Worm (Caenorhabditis elegans) whole organism, L1 larva: ENCODE data around the gene clec-124.

Experiments
- C34B4.2 ChIP-seq: sonication (generic microtip); optimal IDR thresholded peaks from 2 replicates; lab custom pipeline; 2017; ENCODE audit warnings: mild to moderate bottlenecking, missing genetic modification characterization, missing compliant biosample characterization
- F16B12.6 ChIP-seq: fragments of 150-350 bp; optimal IDR thresholded peaks from 2 replicates; lab custom pipeline; 2014; ENCODE audit warnings: missing biosample characterization, missing genetic modification characterization
- aha-1 ChIP-seq: fragments of 150-350 bp; optimal IDR thresholded peaks from 2 replicates; lab custom pipeline; 2014; ENCODE audit warnings: missing biosample characterization, missing genetic modification characterization
- alr-1 ChIP-seq: fragments of 200-800 bp; sonication (Bioruptor generic); optimal IDR thresholded peaks from 2 replicates; lab custom pipeline; 2018; ENCODE audit warnings: borderline replicate concordance, mild to moderate bottlenecking, missing genetic modification characterization, missing compliant biosample characterization
- ama-1 ChIP-seq: fragments of 150-350 bp; optimal IDR thresholded peaks from 2 replicates; lab custom pipeline; 2014
- ceh-63 ChIP-seq: fragments of 200-800 bp; sonication (Bioruptor generic); optimal IDR thresholded peaks from 2 replicates; lab custom pipeline; 2018; ENCODE audit warnings: mild to moderate bottlenecking, missing genetic modification characterization, missing compliant biosample characterization
- dpl-1 ChIP-seq, 3 experiments: fragments of 150-350 bp in 2 of 3; sonication (generic microtip) in 1 of 3; optimal IDR thresholded peaks; 2 replicates each; lab custom pipeline; 2014 to 2017; ENCODE audit warnings: missing biosample characterization in 3 of 3, missing genetic modification characterization in 3 of 3, missing genetic modification reagents in 3 of 3
- dsc-1 ChIP-seq: sonication (generic microtip); optimal IDR thresholded peaks from 2 replicates; lab custom pipeline; 2016; ENCODE audit warnings: mild to moderate bottlenecking, missing genetic modification characterization, missing compliant biosample characterization
- egl-13 ChIP-seq: sonication (generic microtip); optimal IDR thresholded peaks from 2 replicates; lab custom pipeline; 2016; ENCODE audit warnings: missing genotype, missing genetic modification reagents, missing genetic modification characterization, missing compliant biosample characterization
- elt-2 ChIP-seq: sonication (generic microtip); optimal IDR thresholded peaks from 2 replicates; lab custom pipeline; 2016; ENCODE audit warnings: missing genetic modification characterization, mild to moderate bottlenecking, inconsistent platforms, missing compliant biosample characterization, missing genetic modification reagents
- ets-5 ChIP-seq: fragments of 200-800 bp; sonication (Bioruptor generic); IDR thresholded peaks from 2 replicates; pipeline ENCODE4 v1.3.6; 2022; ENCODE audit warnings: missing genetic modification characterization, missing compliant biosample characterization
- fkh-10 ChIP-seq: sonication (generic microtip); optimal IDR thresholded peaks from 2 replicates; lab custom pipeline; 2017; ENCODE audit warnings: missing biosample characterization, missing genetic modification reagents, missing genetic modification characterization
- fkh-4 ChIP-seq: sonication (generic microtip); optimal IDR thresholded peaks from 2 replicates; lab custom pipeline; 2016; ENCODE audit warnings: missing compliant biosample characterization, missing genetic modification characterization, borderline replicate concordance
- fkh-8 ChIP-seq: sonication (generic microtip); optimal IDR thresholded peaks from 2 replicates; lab custom pipeline; 2016; ENCODE audit warnings: mild to moderate bottlenecking, missing genetic modification characterization, missing compliant biosample characterization
- fos-1 ChIP-seq: fragments of 150-350 bp; optimal IDR thresholded peaks from 2 replicates; lab custom pipeline; 2014; ENCODE audit warnings: missing biosample characterization, missing genetic modification characterization
- hlh-17 ChIP-seq: fragments of 200-800 bp; sonication (Bioruptor generic); optimal IDR thresholded peaks from 2 replicates; lab custom pipeline; 2018; ENCODE audit warnings: missing genetic modification characterization, mild to moderate bottlenecking, missing compliant biosample characterization, moderate library complexity, borderline replicate concordance
- irx-1 ChIP-seq: sonication (generic microtip); optimal IDR thresholded peaks from 2 replicates; lab custom pipeline; 2016; ENCODE audit warnings: missing genetic modification characterization, missing compliant biosample characterization
- isw-1 ChIP-seq: fragments of 200-800 bp; sonication (Bioruptor generic); IDR thresholded peaks from 2 replicates; pipeline ENCODE4 v1.3.6; 2022; ENCODE audit warnings: missing genetic modification characterization, missing compliant biosample characterization
- jun-1 ChIP-seq: fragments of 150-350 bp; optimal IDR thresholded peaks from 2 replicates; lab custom pipeline; 2014; ENCODE audit warnings: missing biosample characterization, missing genetic modification reagents, missing genetic modification characterization
- lin-15B ChIP-seq: fragments of 150-350 bp; sonication (generic microtip); optimal IDR thresholded peaks from 3 replicates; lab custom pipeline; 2014; ENCODE audit warnings: missing biosample characterization, missing genetic modification characterization
- lin-35 ChIP-seq, 2 experiments: fragments of 150-350 bp; optimal IDR thresholded peaks; 2 replicates each; lab custom pipeline; 2014; ENCODE audit warnings: missing biosample characterization in 2 of 2, missing genetic modification characterization in 2 of 2, missing genetic modification reagents in 2 of 2
- lir-3 ChIP-seq: sonication (generic microtip); optimal IDR thresholded peaks from 2 replicates; lab custom pipeline; 2016; ENCODE audit warnings: mild to moderate bottlenecking, missing genetic modification characterization, moderate library complexity, missing compliant biosample characterization; ENCODE audit not compliant: poor library complexity
- mab-9 ChIP-seq: fragments of 200-800 bp; sonication (Bioruptor generic); IDR thresholded peaks from 2 replicates; pipeline ENCODE4 v1.3.6; 2022; ENCODE audit warnings: missing genetic modification reagents, missing genetic modification characterization, missing compliant biosample characterization
- mep-1 ChIP-seq: fragments of 150-350 bp; optimal IDR thresholded peaks from 2 replicates; lab custom pipeline; 2014; ENCODE audit warnings: missing biosample characterization, missing genetic modification characterization
- nhr-11 ChIP-seq: fragments of 150-350 bp; optimal IDR thresholded peaks from 2 replicates; lab custom pipeline; 2014; ENCODE audit warnings: missing biosample characterization, missing genetic modification characterization
- nhr-19 ChIP-seq: fragments of 200-800 bp; sonication (Bioruptor generic); conservative IDR thresholded peaks from 2 replicates; pipeline ENCODE4 v1.3.6; 2022; ENCODE audit warnings: missing genetic modification characterization, missing compliant biosample characterization
- nhr-237 ChIP-seq: fragments of 150-350 bp; optimal IDR thresholded peaks from 2 replicates; lab custom pipeline; 2014; ENCODE audit warnings: missing biosample characterization, missing genetic modification characterization
- nhr-47 ChIP-seq: sonication (generic microtip); optimal IDR thresholded peaks from 2 replicates; lab custom pipeline; 2016; ENCODE audit warnings: mild to moderate bottlenecking, missing genetic modification characterization, moderate library complexity, missing compliant biosample characterization
- nhr-71 ChIP-seq: sonication (generic microtip); optimal IDR thresholded peaks from 2 replicates; lab custom pipeline; 2016; ENCODE audit warnings: mild to moderate bottlenecking, missing genetic modification characterization, moderate library complexity, missing compliant biosample characterization
- nhr-76 ChIP-seq: sonication (generic microtip); optimal IDR thresholded peaks from 2 replicates; lab custom pipeline; 2017; ENCODE audit warnings: missing biosample characterization, missing genetic modification characterization
- nhr-77 ChIP-seq: fragments of 150-350 bp; optimal IDR thresholded peaks from 2 replicates; lab custom pipeline; 2014; ENCODE audit warnings: missing biosample characterization, missing genetic modification characterization
- nhr-84 ChIP-seq: sonication (generic microtip); optimal IDR thresholded peaks from 2 replicates; lab custom pipeline; 2017; ENCODE audit warnings: missing biosample characterization, missing genetic modification characterization
- nhr-85 ChIP-seq: sonication (generic microtip); peaks from one replicate; lab custom pipeline; 2016; ENCODE audit warnings: missing genetic modification characterization, inconsistent platforms, missing compliant biosample characterization
- nhr-90 ChIP-seq: sonication (generic microtip); optimal IDR thresholded peaks from 2 replicates; lab custom pipeline; 2016; ENCODE audit warnings: mild to moderate bottlenecking, missing genetic modification characterization, missing compliant biosample characterization; ENCODE audit not compliant: poor library complexity
- pqm-1 ChIP-seq: sonication (generic microtip); optimal IDR thresholded peaks from 3 replicates; lab custom pipeline; 2017; ENCODE audit warnings: missing biosample characterization, missing genetic modification characterization
- skn-1 ChIP-seq: fragments of 150-350 bp; optimal IDR thresholded peaks from 2 replicates; lab custom pipeline; 2014; ENCODE audit warnings: missing biosample characterization, missing genetic modification characterization
- snu-23 ChIP-seq: sonication (generic microtip); optimal IDR thresholded peaks from 2 replicates; lab custom pipeline; 2016; ENCODE audit warnings: missing genetic modification characterization, missing compliant biosample characterization
- sptf-1 ChIP-seq: fragments of 150-350 bp; optimal IDR thresholded peaks from 2 replicates; lab custom pipeline; 2014; ENCODE audit warnings: missing biosample characterization, missing genetic modification characterization
- tlp-1 ChIP-seq: fragments of 150-350 bp; optimal IDR thresholded peaks from 2 replicates; lab custom pipeline; 2014; ENCODE audit warnings: missing biosample characterization, missing genetic modification characterization
- unc-130 ChIP-seq: fragments of 150-350 bp; optimal IDR thresholded peaks from 2 replicates; lab custom pipeline; 2017; ENCODE audit warnings: missing biosample characterization, missing genetic modification characterization, inconsistent platforms
- unc-30 ChIP-seq: sonication (generic microtip); optimal IDR thresholded peaks from 2 replicates; lab custom pipeline; 2017; ENCODE audit warnings: missing biosample characterization, missing genetic modification characterization
- unc-98 ChIP-seq: fragments of 200-800 bp; sonication (Bioruptor generic); IDR thresholded peaks from 2 replicates; pipeline ENCODE4 v1.3.6; 2022; ENCODE audit warnings: missing genetic modification characterization, missing compliant biosample characterization
- vab-15 ChIP-seq: sonication (generic microtip); optimal IDR thresholded peaks from 2 replicates; lab custom pipeline; 2017; ENCODE audit warnings: missing genotype, mild to moderate bottlenecking, missing genetic modification characterization, missing compliant biosample characterization
- zip-4 ChIP-seq: fragments of 200-800 bp; sonication (Bioruptor generic); optimal IDR thresholded peaks from 2 replicates; lab custom pipeline; 2018; ENCODE audit warnings: mild to moderate bottlenecking, missing genetic modification characterization, moderate library complexity, missing compliant biosample characterization
- ztf-4 ChIP-seq: fragments of 150-350 bp; optimal IDR thresholded peaks from 2 replicates; lab custom pipeline; 2014; ENCODE audit warnings: missing biosample characterization, missing genetic modification characterization

Gene clec-124

DNA sequence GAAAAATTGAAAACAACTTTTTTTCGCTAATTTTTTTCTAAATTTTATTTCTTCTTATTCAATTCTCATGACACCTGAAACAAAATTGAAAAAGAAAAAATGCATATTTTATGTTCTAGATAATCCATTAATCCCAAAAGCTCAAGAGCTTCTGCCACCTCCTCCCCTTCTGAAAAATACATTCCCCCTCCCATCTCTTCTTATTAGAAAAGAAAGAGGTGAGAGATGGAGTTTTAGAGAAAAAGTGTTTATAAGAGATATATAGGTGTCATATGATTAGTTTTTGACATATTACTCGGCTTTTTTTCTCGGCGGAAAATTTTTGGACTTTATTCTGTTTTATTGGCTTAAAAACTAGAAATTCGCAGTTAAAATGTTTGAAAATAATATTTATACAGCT lies 21.1 kb downstream of the clec-124 start:
- TF ChIP-seq F16B12.6 (tag; lab: Kevin White, UChicago) (no peak), lin-15B (no peak), alr-1 (no peak), fkh-8 (peak; percentile 4), mep-1 (tag; lab: Kevin White, UChicago) (peak; percentile 9), unc-30 (tag; lab: Kevin White, UChicago) (peak; percentile 26), nhr-71 (peak; percentile 27), nhr-19 (no peak), dsc-1 (peak; percentile 59), aha-1 (tag; lab: Kevin White, UChicago) (no peak)

DNA sequence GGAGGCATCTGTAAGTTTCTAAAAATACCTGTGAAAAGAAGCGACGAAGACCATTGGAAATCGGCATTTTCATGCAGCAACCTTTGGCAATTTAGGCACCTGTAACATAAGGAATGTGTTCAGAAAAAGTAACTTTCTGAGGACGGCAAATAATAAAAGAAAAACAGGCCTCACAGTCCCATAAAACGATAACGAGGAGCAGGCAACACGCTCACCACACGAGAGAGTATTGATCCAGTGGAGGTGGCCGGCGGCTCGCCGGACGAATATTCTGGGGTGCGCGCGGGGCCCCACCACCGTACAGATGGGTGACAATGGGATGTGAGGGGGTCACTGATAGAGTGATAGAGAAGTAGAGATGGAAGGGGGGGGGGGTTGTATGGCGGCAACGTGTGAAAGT lies 25.4 kb downstream of the clec-124 start, which contains the start of gene F02E11.3:
Gene F02E11.3, minus strand, starts transcription at position 101 of the 400 bp plus-strand sequence.
- no peak for TF ChIP-seq ets-5
- TF ChIP-seq nhr-237 (tag; lab: Kevin White, UChicago) = no peak
- TF ChIP-seq lir-3 = no peak
- no peak for TF ChIP-seq skn-1
- no peak for TF ChIP-seq dsc-1
- no peak for TF ChIP-seq jun-1 (tag; lab: Kevin White, UChicago)
- no peak for TF ChIP-seq dpl-1 (GFP tag; optimal IDR thresholded peaks at IDR 0.05; lab: Kevin White, UChicago)

DNA sequence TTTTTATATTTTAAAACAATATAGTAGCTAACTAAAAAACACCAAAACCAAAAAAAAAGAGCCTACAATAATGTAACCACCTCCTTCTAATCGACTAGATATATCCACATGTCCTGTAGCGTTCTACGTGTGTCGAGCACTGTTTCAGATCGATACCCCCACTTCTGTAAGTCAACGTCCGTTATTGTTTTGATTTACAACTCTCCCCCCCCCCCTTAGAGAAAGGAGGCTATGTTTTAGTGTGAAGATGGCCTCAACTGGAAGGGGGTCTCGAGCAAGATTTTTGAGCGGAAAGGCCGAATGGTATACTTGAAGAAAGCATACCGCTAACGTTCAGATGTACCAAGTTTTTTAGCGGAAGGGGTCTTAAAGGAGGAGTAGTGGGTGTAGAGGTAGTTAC lies 28.2 kb downstream of the clec-124 start, which contains the start of gene F02E11.4:
Gene F02E11.4, minus strand, starts transcription at position 101 of the 400 bp plus-strand sequence.
- TF ChIP-seq snu-23 (GFP tag; lab: Kevin White, UChicago) = no peak
- no peak for TF ChIP-seq nhr-85
- no peak for TF ChIP-seq fos-1 (tag; lab: Kevin White, UChicago)
- TF ChIP-seq nhr-47 (tag; lab: Kevin White, UChicago) = no peak

DNA sequence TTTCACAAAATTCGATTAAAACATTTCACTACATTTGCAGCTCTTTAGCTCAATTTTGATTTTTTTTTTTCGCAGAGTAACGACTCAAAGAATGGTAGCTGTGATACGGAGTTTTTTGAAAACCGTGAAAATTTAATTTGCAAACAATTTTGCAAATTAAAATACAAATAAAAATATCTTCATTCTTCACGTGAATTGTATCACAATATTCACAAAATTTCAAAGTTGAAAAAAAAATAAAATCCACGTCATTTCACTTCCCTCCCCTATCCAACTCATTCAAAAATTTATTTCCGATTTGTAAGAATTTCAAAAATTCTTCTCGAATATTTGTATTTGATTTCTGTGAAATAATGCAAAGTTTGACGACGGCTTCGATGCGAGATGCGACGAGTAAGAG lies 29.1 kb downstream of the clec-124 start, which contains the start of gene wht-4:
Gene wht-4, plus strand, starts transcription at position 301 of the 400 bp plus-strand sequence.
- TF ChIP-seq nhr-84 (tag; lab: Kevin White, UChicago) (no peak), ztf-4 (no peak), tlp-1 (tag; lab: Kevin White, UChicago) (no peak), ets-5 (no peak), fkh-10 (GFP tag; lab: Kevin White, UChicago) (no peak), vab-15 (no peak), pqm-1 (no peak), irx-1 (tag; lab: Kevin White, UChicago) (no peak), hlh-17 (GFP tag; lab: Kevin White, UChicago) (no peak), ama-1 (lab: Kevin White, UChicago) (no peak), ceh-63 (GFP tag; lab: Kevin White, UChicago) (no peak), C34B4.2 (tag; lab: Kevin White, UChicago) (no peak), isw-1 (GFP tag; lab: Robert Waterston, UW) (no peak), nhr-76 (tag; lab: Kevin White, UChicago) (no peak), unc-98 (no peak), nhr-11 (tag; lab: Kevin White, UChicago) (no peak), lin-15B (no peak), mab-9 (GFP tag; lab: Robert Waterston, UW) (no peak), zip-4 (GFP tag; lab: Kevin White, UChicago) (no peak), unc-130 (tag; lab: Kevin White, UChicago) (no peak)

DNA sequence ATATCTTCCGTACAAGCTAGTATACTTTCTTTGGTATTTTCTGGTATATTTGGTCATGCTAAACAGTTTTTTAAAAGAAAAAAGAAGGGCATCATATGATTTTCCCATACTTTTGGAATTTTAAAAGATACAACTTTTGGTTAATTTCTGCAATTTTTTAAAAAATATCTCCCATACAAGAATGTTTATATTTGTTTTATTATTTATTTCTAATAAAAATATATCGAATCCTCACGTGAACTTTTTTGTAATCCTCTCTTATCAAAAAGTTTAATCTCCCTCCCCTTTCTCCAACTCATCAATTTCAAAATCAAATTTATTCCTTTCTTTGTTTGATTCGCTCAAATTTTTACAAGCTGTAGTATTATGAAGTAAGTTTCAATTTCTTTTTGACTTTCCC lies 32.8 kb downstream of the clec-124 start, which contains the start of gene nep-13:
Gene nep-13, plus strand, starts transcription at position 301 of the 400 bp plus-strand sequence.
- TF ChIP-seq elt-2 = no peak
- TF ChIP-seq dpl-1 (GFP tag; optimal IDR thresholded peaks at IDR 0.05; lab: Kevin White, UChicago) = no peak
- no peak for TF ChIP-seq tlp-1 (tag; lab: Kevin White, UChicago)
- no peak for TF ChIP-seq nhr-77 (tag; lab: Kevin White, UChicago)
- no peak for TF ChIP-seq nhr-90
- no peak for TF ChIP-seq ets-5
- no peak for TF ChIP-seq fkh-4 (tag; lab: Kevin White, UChicago)
- TF ChIP-seq sptf-1 (tag; lab: Kevin White, UChicago) = no peak
- no peak for TF ChIP-seq lin-35 (GFP tag; optimal IDR thresholded peaks at IDR 0.05; lab: Kevin White, UChicago)
- no peak for TF ChIP-seq fkh-8
- TF ChIP-seq ztf-4 = no peak
- TF ChIP-seq egl-13 (tag; lab: Kevin White, UChicago) = no peak
- no peak for TF ChIP-seq ceh-63 (GFP tag; lab: Kevin White, UChicago)
- no peak for TF ChIP-seq lir-3
- no peak for TF ChIP-seq fos-1 (tag; lab: Kevin White, UChicago)
- no peak for TF ChIP-seq nhr-85
